Worm (Caenorhabditis elegans) whole organism, L4/young adult: ENCODE data around the gene mrps-34.

Experiments
- W03F9.2 ChIP-seq: fragments of 150-350 bp; optimal IDR thresholded peaks from 2 replicates; lab custom pipeline; 2014; ENCODE audit warnings: missing biosample characterization, missing genetic modification characterization
- him-1 ChIP-seq: sonication (generic microtip); optimal IDR thresholded peaks from 2 replicates; lab custom pipeline; 2016; ENCODE audit warnings: missing genotype, missing genetic modification reagents, missing genetic modification characterization, missing compliant biosample characterization

DNA sequence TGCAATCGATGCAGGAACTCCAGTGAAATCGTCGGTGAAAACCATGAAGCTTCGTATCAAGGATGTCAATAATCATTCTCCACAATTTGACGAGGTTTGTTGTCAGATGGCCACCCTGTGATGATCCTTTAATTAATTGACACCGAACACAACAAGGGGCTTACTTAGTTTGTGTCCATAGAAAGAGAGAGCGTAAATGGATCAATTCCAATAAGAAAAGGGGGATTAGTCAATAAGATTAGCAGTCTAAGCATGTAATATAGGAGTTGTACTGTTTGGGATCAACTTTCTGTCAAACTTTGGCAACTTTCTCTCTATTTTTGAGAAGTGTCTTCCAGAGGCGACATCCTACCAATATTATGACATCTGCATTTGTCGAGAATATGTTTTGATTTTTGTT, 18.2 kb downstream of the mrps-34 start:
- TF ChIP-seq him-1 (tag; lab: Kevin White, UChicago) (no peak), W03F9.2 (tag; lab: Kevin White, UChicago) (no peak)
